Fruit fly (Drosophila melanogaster) whole organism, embryonic: ENCODE measurements around the gene eIF2gamma.

ENCODE experiments used
- ATbp ChIP-seq: fragments of 200-800 bp; sonication (Bioruptor generic); optimal IDR thresholded peaks from 2 replicates; lab custom pipeline; 2017; ENCODE audit warnings: missing biosample characterization, mild to moderate bottlenecking, missing genetic modification characterization, missing genetic modification reagents
- Aef1 ChIP-seq: fragments of 200-800 bp; sonication (Bioruptor generic); IDR thresholded peaks from 3 replicates; pipeline ENCODE4 v1.3.6; 2022; ENCODE audit warnings: missing biosample characterization, missing genetic modification characterization
- Atf3 ChIP-seq: fragments of 200-800 bp; sonication (Bioruptor generic); optimal IDR thresholded peaks from 3 replicates; lab custom pipeline; 2016; ENCODE audit warnings: missing biosample characterization, missing genetic modification characterization
- CG10147 ChIP-seq: fragments of 200-800 bp; sonication (Bioruptor generic); optimal IDR thresholded peaks from 2 replicates; lab custom pipeline; 2019; ENCODE audit warnings: missing biosample characterization, mild to moderate bottlenecking, missing genetic modification characterization, moderate library complexity
- CG10654 ChIP-seq: fragments of 200-800 bp; sonication (Bioruptor generic); optimal IDR thresholded peaks from 2 replicates; lab custom pipeline; 2016; ENCODE audit warnings: missing biosample characterization, missing genetic modification characterization
- CG11085 ChIP-seq: fragments of 200-800 bp; sonication (Bioruptor generic); IDR thresholded peaks from 2 replicates; pipeline ENCODE4 v1.3.6; 2022; ENCODE audit warnings: missing biosample characterization, missing genetic modification characterization
- CG11398 ChIP-seq: fragments of 200-800 bp; sonication (Bioruptor generic); optimal IDR thresholded peaks from 2 replicates; lab custom pipeline; 2016; ENCODE audit warnings: missing biosample characterization, missing genetic modification characterization
- CG12744 ChIP-seq: fragments of 200-800 bp; sonication (Bioruptor generic); optimal IDR thresholded peaks from 2 replicates; lab custom pipeline; 2016; ENCODE audit warnings: missing biosample characterization, missing genetic modification characterization
- CG13624 ChIP-seq: fragments of 200-800 bp; sonication (Bioruptor generic); optimal IDR thresholded peaks from 2 replicates; lab custom pipeline; 2016; ENCODE audit warnings: missing biosample characterization, missing genetic modification characterization
- CG15073 ChIP-seq: fragments of 200-800 bp; sonication (Bioruptor generic); optimal IDR thresholded peaks from 2 replicates; lab custom pipeline; 2016; ENCODE audit warnings: missing biosample characterization, missing genetic modification characterization
- CG1602 ChIP-seq: fragments of 200-800 bp; sonication (Bioruptor generic); optimal IDR thresholded peaks from 3 replicates; lab custom pipeline; 2016; ENCODE audit warnings: missing biosample characterization, missing genetic modification characterization
- CG3995 ChIP-seq: fragments of 200-800 bp; sonication (Bioruptor generic); optimal IDR thresholded peaks from 3 replicates; lab custom pipeline; 2016; ENCODE audit warnings: missing biosample characterization, missing genetic modification characterization
- CG4730 ChIP-seq: fragments of 200-800 bp; sonication (Bioruptor generic); IDR thresholded peaks from 2 replicates; pipeline ENCODE4 v1.3.6; 2022; ENCODE audit warnings: missing biosample characterization, missing genetic modification characterization
- CG4820 ChIP-seq: fragments of 200-800 bp; sonication (Bioruptor generic); optimal IDR thresholded peaks from 3 replicates; lab custom pipeline; 2016; ENCODE audit warnings: missing biosample characterization, missing genetic modification characterization
- CG6689 ChIP-seq: fragments of 200-800 bp; sonication (Bioruptor generic); IDR thresholded peaks from 2 replicates; pipeline ENCODE4 v1.3.6; 2022; ENCODE audit warnings: missing biosample characterization, missing genetic modification characterization
- CG7839 ChIP-seq: fragments of 200-800 bp; sonication (Bioruptor generic); optimal IDR thresholded peaks from 3 replicates; lab custom pipeline; 2018; ENCODE audit warnings: missing biosample characterization, mild to moderate bottlenecking, missing genetic modification characterization, moderate library complexity
- Ets97D ChIP-seq: fragments of 200-800 bp; sonication (Bioruptor generic); optimal IDR thresholded peaks from 3 replicates; lab custom pipeline; 2016; ENCODE audit warnings: missing biosample characterization, missing genetic modification characterization
- H2.0 ChIP-seq: fragments of 200-800 bp; sonication (Bioruptor generic); IDR thresholded peaks from 2 replicates; pipeline ENCODE4 v1.3.6; 2022; ENCODE audit warnings: missing biosample characterization, missing genetic modification characterization
- Hey ChIP-seq: fragments of 200-800 bp; sonication (Bioruptor generic); optimal IDR thresholded peaks from 3 replicates; lab custom pipeline; 2018; ENCODE audit warnings: missing biosample characterization, mild to moderate bottlenecking, missing genetic modification characterization
- Hmr ChIP-seq: fragments of 200-800 bp; sonication (Bioruptor generic); optimal IDR thresholded peaks from 3 replicates; lab custom pipeline; 2017; ENCODE audit warnings: mild to moderate bottlenecking, missing biosample characterization, missing genetic modification reagents, missing genetic modification characterization
- Hmx ChIP-seq: fragments of 200-800 bp; sonication (Bioruptor generic); optimal IDR thresholded peaks from 2 replicates; lab custom pipeline; 2016; ENCODE audit warnings: missing biosample characterization, missing genetic modification characterization
- Neu2 ChIP-seq: fragments of 200-800 bp; sonication (Bioruptor generic); optimal IDR thresholded peaks from 3 replicates; lab custom pipeline; 2016; ENCODE audit warnings: missing biosample characterization, missing genetic modification characterization, borderline replicate concordance
- Rfx ChIP-seq: fragments of 200-800 bp; sonication (Bioruptor generic); IDR thresholded peaks from 2 replicates; pipeline ENCODE4 v1.3.6; 2022; ENCODE audit warnings: missing biosample characterization, missing genetic modification characterization
- Rx ChIP-seq: fragments of 200-800 bp; sonication (Bioruptor generic); IDR thresholded peaks from 2 replicates; pipeline ENCODE4 v1.3.6; 2022; ENCODE audit warnings: missing biosample characterization, missing genetic modification characterization
- Sin3A ChIP-seq: fragments of >200 bp; optimal IDR thresholded peaks from 2 replicates; lab custom pipeline; 2018
- Taf1 ChIP-seq: fragments of 200-800 bp; sonication (Bioruptor generic); IDR thresholded peaks from 2 replicates; pipeline ENCODE4 v1.3.6; 2022; ENCODE audit warnings: missing biosample characterization, missing genetic modification characterization
- Trl ChIP-seq, 3 experiments: fragments of >200 bp in 2 of 3; fragments of 200-800 bp in 1 of 3; sonication (Bioruptor generic) in 1 of 3; optimal IDR thresholded peaks; 2 replicates in 1 of 3; 3 replicates in 2 of 3; lab custom pipeline; 2016 to 2017; ENCODE audit warnings: missing biosample characterization in 1 of 3, missing genetic modification characterization in 1 of 3
- Usf ChIP-seq: fragments of 200-800 bp; sonication (Bioruptor generic); optimal IDR thresholded peaks from 2 replicates; lab custom pipeline; 2017; ENCODE audit warnings: missing genotype, missing biosample characterization, missing genetic modification characterization
- Xbp1 ChIP-seq: fragments of 200-800 bp; sonication (Bioruptor generic); optimal IDR thresholded peaks from 3 replicates; lab custom pipeline; 2016; ENCODE audit warnings: missing biosample characterization, mild to moderate bottlenecking, missing genetic modification characterization
- amos ChIP-seq: fragments of 200-800 bp; sonication (Bioruptor generic); IDR thresholded peaks from 2 replicates; pipeline ENCODE4 v1.3.6; 2022; ENCODE audit warnings: missing biosample characterization, missing genetic modification characterization; ENCODE audit not compliant: partially characterized antibody
- bab2 ChIP-seq: fragments of 200-800 bp; sonication (Bioruptor generic); optimal IDR thresholded peaks from 2 replicates; lab custom pipeline; 2016; ENCODE audit warnings: missing biosample characterization, missing genetic modification characterization
- caup ChIP-seq: fragments of 200-800 bp; sonication (Bioruptor generic); optimal IDR thresholded peaks from 3 replicates; lab custom pipeline; 2017; ENCODE audit warnings: missing biosample characterization, mild to moderate bottlenecking, missing genetic modification characterization, moderate library complexity; ENCODE audit not compliant: severe bottlenecking
- corto ChIP-seq: fragments of 200-800 bp; sonication (Bioruptor generic); optimal IDR thresholded peaks from 2 replicates; lab custom pipeline; 2016; ENCODE audit warnings: missing biosample characterization, mild to moderate bottlenecking, missing genetic modification characterization, moderate library complexity
- croc ChIP-seq: fragments of 200-800 bp; sonication (Bioruptor generic); conservative IDR thresholded peaks from 3 replicates; pipeline ENCODE4 v1.3.6; 2022; ENCODE audit warnings: missing biosample characterization, missing genetic modification characterization
- dati ChIP-seq: fragments of 200-800 bp; sonication (Bioruptor generic); IDR thresholded peaks from 2 replicates; pipeline ENCODE4 v1.3.6; 2022; ENCODE audit warnings: missing biosample characterization, missing genetic modification characterization
- ems ChIP-seq: fragments of 200-800 bp; sonication (Bioruptor generic); optimal IDR thresholded peaks from 3 replicates; lab custom pipeline; 2016; ENCODE audit warnings: missing biosample characterization, missing genetic modification characterization
- exex ChIP-seq: fragments of 200-800 bp; sonication (Bioruptor generic); optimal IDR thresholded peaks from 4 replicates; lab custom pipeline; 2018; ENCODE audit warnings: missing biosample characterization, mild to moderate bottlenecking, missing genetic modification characterization, moderate library complexity
- gfzf ChIP-seq: fragments of 200-800 bp; sonication (Bioruptor generic); optimal IDR thresholded peaks from 2 replicates; lab custom pipeline; 2016; ENCODE audit warnings: missing biosample characterization, mild to moderate bottlenecking, missing genetic modification characterization, moderate library complexity
- hkb ChIP-seq, 2 experiments: fragments of 200-800 bp in 1 of 2; fragments of >200 bp in 1 of 2; sonication (Bioruptor generic) in 1 of 2; IDR thresholded peaks in 1 of 2; optimal IDR thresholded peaks in 1 of 2; 2 replicates each; pipeline versions ENCODE4 v1.3.6 to Lab custom; 2017 to 2022; ENCODE audit warnings: missing biosample characterization in 1 of 2, missing genetic modification characterization in 1 of 2
- kay ChIP-seq: fragments of 200-800 bp; sonication (Bioruptor generic); optimal IDR thresholded peaks from 2 replicates; lab custom pipeline; 2016; ENCODE audit warnings: missing biosample characterization, missing genetic modification characterization
- lab ChIP-seq: fragments of 200-800 bp; sonication (Bioruptor generic); optimal IDR thresholded peaks from 3 replicates; lab custom pipeline; 2017; ENCODE audit warnings: missing biosample characterization, missing genetic modification characterization, mild to moderate bottlenecking, moderate library complexity, missing genetic modification reagents
- lmd ChIP-seq: fragments of 200-800 bp; sonication (Bioruptor generic); IDR thresholded peaks from 2 replicates; pipeline ENCODE4 v1.3.6; 2022; ENCODE audit warnings: missing biosample characterization, missing genetic modification characterization
- oc ChIP-seq: fragments of 200-800 bp; sonication (Bioruptor generic); optimal IDR thresholded peaks from 2 replicates; lab custom pipeline; 2018; ENCODE audit warnings: missing biosample characterization, mild to moderate bottlenecking, missing genetic modification characterization, moderate library complexity
- pfk ChIP-seq: fragments of 200-800 bp; sonication (Bioruptor generic); optimal IDR thresholded peaks from 2 replicates; lab custom pipeline; 2018; ENCODE audit warnings: missing biosample characterization, mild to moderate bottlenecking, missing genetic modification characterization, moderate library complexity
- scrt ChIP-seq: fragments of 200-800 bp; sonication (Bioruptor generic); optimal IDR thresholded peaks from 2 replicates; lab custom pipeline; 2018; ENCODE audit warnings: missing biosample characterization, mild to moderate bottlenecking, missing genetic modification characterization, moderate library complexity
- sd ChIP-seq: fragments of 200-800 bp; sonication (Bioruptor generic); optimal IDR thresholded peaks from 3 replicates; lab custom pipeline; 2018; ENCODE audit warnings: missing biosample characterization, mild to moderate bottlenecking, missing genetic modification characterization, moderate library complexity
- slp2 ChIP-seq: fragments of 200-800 bp; sonication (Bioruptor generic); optimal IDR thresholded peaks from 2 replicates; lab custom pipeline; 2016; ENCODE audit warnings: missing biosample characterization, missing genetic modification characterization
- tgo ChIP-seq: fragments of 200-800 bp; sonication (Bioruptor generic); IDR thresholded peaks from 3 replicates; pipeline ENCODE4 v1.3.6; 2022; ENCODE audit warnings: missing biosample characterization, missing genetic modification characterization
- trh ChIP-seq: fragments of 200-800 bp; sonication (Bioruptor generic); optimal IDR thresholded peaks from 2 replicates; lab custom pipeline; 2016; ENCODE audit warnings: missing biosample characterization, missing genetic modification characterization
- vvl ChIP-seq: fragments of 200-800 bp; sonication (Bioruptor generic); IDR thresholded peaks from 2 replicates; pipeline ENCODE4 v1.3.6; 2022; ENCODE audit warnings: missing biosample characterization, missing genetic modification characterization

Gene eIF2gamma

DNA sequence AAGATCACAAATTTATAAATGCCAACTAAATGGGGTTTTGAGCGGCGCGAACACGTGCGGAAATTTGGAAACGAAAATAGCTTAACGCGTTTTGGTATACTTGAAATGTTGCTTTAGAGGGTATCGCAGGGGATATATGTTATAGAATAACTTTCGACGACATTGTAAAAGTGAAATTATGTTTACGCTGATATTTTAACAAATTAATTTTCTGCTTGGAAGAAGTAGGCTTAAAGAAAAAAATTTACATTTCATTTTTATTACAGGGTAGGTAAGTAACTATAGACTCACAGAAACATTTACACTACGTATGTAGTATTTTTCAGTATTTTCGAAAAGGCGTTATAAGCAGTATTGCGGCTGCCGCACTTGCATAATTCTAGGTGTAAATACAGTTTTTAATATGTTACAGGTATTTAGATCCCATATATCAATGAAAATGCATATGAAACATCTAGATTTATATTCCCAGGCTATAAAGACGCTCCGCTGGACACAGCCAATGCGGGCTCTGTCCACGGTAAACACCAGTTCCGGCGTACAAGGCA is 33.9 kb downstream of the eIF2gamma start, which contains the start of the genes Art3 and mRpS10 (continued):
- TF ChIP-seq H2.0 (GFP tag; lab: Robert Waterston, UW) (peak; percentile 100), oc (tag; lab: Kevin White, UChicago) (peak; percentile 100), CG15073 (peak; percentile 96), CG12744 (peak; percentile 100), CG7839 (peak; percentile 100), lmd (GFP tag; lab: Robert Waterston, UW) (peak; percentile 100), tgo (GFP tag; lab: Robert Waterston, UW) (peak; percentile 100), vvl (GFP tag; lab: Robert Waterston, UW) (peak; percentile 100), scrt (GFP tag; lab: Kevin White, UChicago) (peak; percentile 99), Hey (tag; lab: Kevin White, UChicago) (peak; percentile 99), CG10147 (peak; percentile 100), CG10654 (GFP tag; lab: Kevin White, UChicago) (peak; percentile 100), Usf (GFP tag; lab: Kevin White, UChicago) (peak; percentile 100), CG4820 (GFP tag; lab: Kevin White, UChicago) (peak; percentile 99), dati (peak; percentile 100), kay (GFP tag; lab: Kevin White, UChicago) (peak; percentile 100), Sin3A (lab: Kevin White, UChicago) (peak; percentile 20), croc (GFP tag; lab: Robert Waterston, UW) (peak; percentile 100), sd (peak; percentile 99), CG4730 (GFP tag; lab: Robert Waterston, UW) (peak; percentile 100), Rfx (GFP tag; lab: Robert Waterston, UW) (peak; percentile 100), Rx (GFP tag; lab: Robert Waterston, UW) (peak; percentile 100), slp2 (GFP tag; lab: Kevin White, UChicago) (peak; percentile 100), CG11398 (GFP tag; lab: Kevin White, UChicago) (peak; percentile 100), CG1602 (GFP tag; lab: Kevin White, UChicago) (peak; percentile 100), CG11085 (peak; percentile 100), CG13624 (GFP tag; lab: Kevin White, UChicago) (peak; percentile 100), ems (GFP tag; lab: Kevin White, UChicago) (peak; percentile 100), hkb (optimal IDR thresholded peaks at IDR 0.05; lab: Kevin White, UChicago) (peak; percentile 45), hkb (GFP tag; IDR thresholded peaks at IDR 0.05; lab: Robert Waterston, UW) (peak; percentile 100), bab2 (GFP tag; lab: Kevin White, UChicago) (peak; percentile 100), Neu2 (GFP tag; lab: Kevin White, UChicago) (peak; percentile 100), trh (peak; percentile 100), CG6689 (peak; percentile 100), amos (no peak), Atf3 (GFP tag; lab: Kevin White, UChicago) (peak; percentile 100), Taf1 (GFP tag; lab: Robert Waterston, UW) (peak; percentile 100), caup (GFP tag; lab: Kevin White, UChicago) (peak; percentile 100), Trl (optimal IDR thresholded peaks at IDR 0.05; lab: Kevin White, UChicago) (no peak), Trl (GFP tag; optimal IDR thresholded peaks at IDR 0.05; lab: Kevin White, UChicago) (peak; percentile 100), lab (GFP tag; lab: Kevin White, UChicago) (peak; percentile 100), ATbp (GFP tag; lab: Kevin White, UChicago) (peak; percentile 99), Xbp1 (GFP tag; lab: Kevin White, UChicago) (peak; percentile 100), exex (tag; lab: Kevin White, UChicago) (peak; percentile 99), Hmx (peak; percentile 99), Hmr (peak; percentile 100), Ets97D (GFP tag; lab: Kevin White, UChicago) (peak; percentile 96), corto (GFP tag; lab: Kevin White, UChicago) (no peak), pfk (GFP tag; lab: Kevin White, UChicago) (peak; percentile 84), gfzf (GFP tag; lab: Kevin White, UChicago) (peak; percentile 89), CG3995 (GFP tag; lab: Kevin White, UChicago) (peak; percentile 91), Aef1 (peak; percentile 100)
